Worm (Caenorhabditis elegans) whole organism, L2 larva: ENCODE data around the gene F58F6.5.
A peak's percentile ranks its signal among the peaks of the same experiment; 100 is the strongest.

ENCODE experiments used
- F13H6.1 ChIP-seq: sonication (generic microtip); optimal IDR thresholded peaks from 2 replicates; lab custom pipeline; 2016; ENCODE audit warnings: missing genetic modification characterization, missing compliant biosample characterization
- R02D3.7 ChIP-seq: fragments of 150-350 bp; optimal IDR thresholded peaks from 2 replicates; lab custom pipeline; 2014; ENCODE audit warnings: missing biosample characterization, missing genetic modification characterization
- Y55F3AM.14 ChIP-seq: fragments of 200-800 bp; sonication (Bioruptor generic); optimal IDR thresholded peaks from 2 replicates; lab custom pipeline; 2018; ENCODE audit warnings: mild to moderate bottlenecking, missing genetic modification characterization, missing compliant biosample characterization
- ZK546.5 ChIP-seq: sonication (generic microtip); optimal IDR thresholded peaks from 2 replicates; lab custom pipeline; 2017; ENCODE audit warnings: missing biosample characterization, missing genetic modification characterization
- ama-1 ChIP-seq: fragments of 150-350 bp; optimal IDR thresholded peaks from 2 replicates; lab custom pipeline; 2018; ENCODE audit warnings: inconsistent platforms
- blmp-1 ChIP-seq: sonication (generic microtip); optimal IDR thresholded peaks from 2 replicates; lab custom pipeline; 2017; ENCODE audit warnings: missing genetic modification characterization, mild to moderate bottlenecking, missing compliant biosample characterization, antibody characterized with exemption, moderate library complexity; ENCODE audit not compliant: insufficient read depth
- ceh-16 ChIP-seq: fragments of 150-350 bp; optimal IDR thresholded peaks from 2 replicates; lab custom pipeline; 2014; ENCODE audit warnings: missing biosample characterization, missing genetic modification characterization
- ceh-82 ChIP-seq: fragments of 150-350 bp; optimal IDR thresholded peaks from 2 replicates; lab custom pipeline; 2014; ENCODE audit warnings: missing biosample characterization, missing genetic modification characterization
- crh-2 ChIP-seq: sonication (generic microtip); optimal IDR thresholded peaks from 2 replicates; lab custom pipeline; 2017; ENCODE audit warnings: missing biosample characterization, missing genetic modification characterization
- egl-27 ChIP-seq: sonication (generic microtip); optimal IDR thresholded peaks from 3 replicates; lab custom pipeline; 2017; ENCODE audit warnings: missing biosample characterization, missing genetic modification reagents, missing genetic modification characterization
- fos-1 ChIP-seq: fragments of 150-350 bp; optimal IDR thresholded peaks from 2 replicates; lab custom pipeline; 2014; ENCODE audit warnings: missing biosample characterization, missing genetic modification characterization
- gmeb-1 ChIP-seq: fragments of 150-350 bp; optimal IDR thresholded peaks from 2 replicates; lab custom pipeline; 2014; ENCODE audit warnings: missing biosample characterization, missing genetic modification characterization
- lin-11 ChIP-seq: fragments of 150-350 bp; sonication (generic microtip); optimal IDR thresholded peaks from 2 replicates; lab custom pipeline; 2014; ENCODE audit warnings: missing biosample characterization, missing genetic modification characterization, inconsistent platforms, mixed read lengths
- lin-13 ChIP-seq: fragments of 150-350 bp; optimal IDR thresholded peaks from 2 replicates; lab custom pipeline; 2014; ENCODE audit warnings: missing biosample characterization, missing genetic modification reagents, missing genetic modification characterization
- lsy-2 ChIP-seq, 2 experiments: fragments of 150-350 bp in 1 of 2; sonication (generic microtip) in 1 of 2; optimal IDR thresholded peaks; 2 replicates each; lab custom pipeline; 2014 to 2017; ENCODE audit warnings: missing biosample characterization in 2 of 2, missing genetic modification characterization in 2 of 2
- mbf-1 ChIP-seq: sonication (generic microtip); optimal IDR thresholded peaks from 2 replicates; lab custom pipeline; 2017; ENCODE audit warnings: missing biosample characterization, missing genetic modification characterization
- mdl-1 ChIP-seq, 2 experiments: fragments of 150-350 bp in 1 of 2; sonication (generic microtip) in 1 of 2; optimal IDR thresholded peaks; 2 replicates each; lab custom pipeline; 2017; ENCODE audit warnings: missing biosample characterization in 2 of 2, missing genetic modification characterization in 2 of 2
- nhr-10 ChIP-seq: sonication (generic microtip); optimal IDR thresholded peaks from 2 replicates; lab custom pipeline; 2017; ENCODE audit warnings: missing biosample characterization, missing genetic modification characterization
- nhr-11 ChIP-seq: fragments of 150-350 bp; optimal IDR thresholded peaks from 2 replicates; lab custom pipeline; 2014; ENCODE audit warnings: missing biosample characterization, missing genetic modification characterization
- nhr-129 ChIP-seq: fragments of 150-350 bp; optimal IDR thresholded peaks from 2 replicates; lab custom pipeline; 2014; ENCODE audit warnings: missing biosample characterization, missing genetic modification characterization
- nhr-21 ChIP-seq: fragments of 150-350 bp; optimal IDR thresholded peaks from 2 replicates; lab custom pipeline; 2014; ENCODE audit warnings: missing biosample characterization, missing genetic modification characterization
- nhr-23 ChIP-seq: fragments of 150-350 bp; optimal IDR thresholded peaks from 2 replicates; lab custom pipeline; 2014; ENCODE audit warnings: missing biosample characterization, missing genetic modification reagents, missing genetic modification characterization
- nhr-237 ChIP-seq: fragments of 150-350 bp; optimal IDR thresholded peaks from 2 replicates; lab custom pipeline; 2014; ENCODE audit warnings: missing biosample characterization, missing genetic modification characterization
- nhr-25 ChIP-seq: fragments of 150-350 bp; sonication (generic microtip); optimal IDR thresholded peaks from 3 replicates; lab custom pipeline; 2014; ENCODE audit warnings: missing biosample characterization, missing genetic modification characterization
- peb-1 ChIP-seq: fragments of 150-350 bp; optimal IDR thresholded peaks from 2 replicates; lab custom pipeline; 2014; ENCODE audit warnings: missing biosample characterization, missing genetic modification characterization
- skn-1 ChIP-seq: sonication (generic microtip); optimal IDR thresholded peaks from 2 replicates; lab custom pipeline; 2017; ENCODE audit warnings: missing biosample characterization, missing genetic modification characterization
- sma-3 ChIP-seq: sonication (generic microtip); optimal IDR thresholded peaks from 2 replicates; lab custom pipeline; 2016; ENCODE audit warnings: missing genetic modification reagents, missing genetic modification characterization, missing compliant biosample characterization
- sma-9 ChIP-seq, 2 experiments: fragments of 150-350 bp in 1 of 2; sonication (generic microtip) in 1 of 2; optimal IDR thresholded peaks; 2 replicates each; lab custom pipeline; 2014 to 2016; ENCODE audit warnings: missing genetic modification characterization in 2 of 2, mild to moderate bottlenecking in 1 of 2, missing biosample characterization in 1 of 2, missing compliant biosample characterization in 1 of 2, missing genetic modification reagents in 1 of 2, moderate library complexity in 1 of 2
- unc-39 ChIP-seq: fragments of 150-350 bp; optimal IDR thresholded peaks from 2 replicates; lab custom pipeline; 2014; ENCODE audit warnings: missing biosample characterization, missing genetic modification characterization
- unc-55 ChIP-seq: fragments of 150-350 bp; sonication (generic microtip); optimal IDR thresholded peaks from 3 replicates; lab custom pipeline; 2014; ENCODE audit warnings: missing biosample characterization, missing genetic modification reagents, missing genetic modification characterization
- zag-1 ChIP-seq: fragments of 150-350 bp; optimal IDR thresholded peaks from 2 replicates; lab custom pipeline; 2014; ENCODE audit warnings: missing biosample characterization, missing genetic modification characterization
- ztf-11 ChIP-seq: sonication (generic microtip); optimal IDR thresholded peaks from 2 replicates; lab custom pipeline; 2017; ENCODE audit warnings: missing biosample characterization, missing genetic modification characterization
- ztf-4 ChIP-seq: fragments of 150-350 bp; optimal IDR thresholded peaks from 2 replicates; lab custom pipeline; 2014; ENCODE audit warnings: missing biosample characterization, missing genetic modification characterization

Gene F58F6.5

ce11 chrIV:1380350-1380749, 36.9 kb downstream of the F58F6.5 start:
- no peak for TF ChIP-seq nhr-237 (tag; lab: Kevin White, UChicago)

DNA sequence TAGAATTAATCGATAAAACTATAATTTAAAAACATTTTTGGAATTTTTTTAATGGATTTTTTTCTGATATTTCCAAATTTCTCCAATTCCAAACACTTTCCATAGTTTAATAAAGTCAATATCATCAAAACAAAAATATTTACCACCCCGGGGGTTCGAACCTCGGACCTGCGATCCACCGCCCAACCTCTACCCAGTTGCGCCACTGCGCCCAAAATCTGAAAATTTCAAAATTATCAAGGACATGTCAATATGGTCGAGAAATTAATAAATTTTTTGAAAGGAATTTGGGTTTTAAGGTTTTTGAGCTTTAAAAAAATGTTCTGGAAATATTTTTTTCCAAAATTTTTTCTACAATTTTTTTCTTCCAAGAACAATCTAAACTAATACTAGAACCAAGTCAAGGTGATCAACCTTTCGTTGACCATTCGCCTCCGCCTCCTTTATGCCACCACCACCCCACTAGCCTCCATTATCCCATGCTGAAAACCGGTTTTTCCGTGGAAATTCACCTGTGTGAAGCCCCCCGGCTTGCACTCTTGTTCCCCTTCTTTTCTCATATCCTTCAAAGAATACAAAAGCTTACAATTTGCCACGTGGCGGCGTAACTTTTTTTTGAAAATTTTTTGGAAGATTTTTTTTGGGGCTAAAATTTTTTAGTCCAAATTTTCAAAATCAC, 38.3 kb downstream of the F58F6.5 start:
- TF ChIP-seq nhr-25 (tag; lab: Kevin White, UChicago) = peak; percentile 8
- no peak for TF ChIP-seq skn-1
- no peak for TF ChIP-seq F13H6.1
- TF ChIP-seq ZK546.5 (tag; lab: Kevin White, UChicago) = no peak

DNA sequence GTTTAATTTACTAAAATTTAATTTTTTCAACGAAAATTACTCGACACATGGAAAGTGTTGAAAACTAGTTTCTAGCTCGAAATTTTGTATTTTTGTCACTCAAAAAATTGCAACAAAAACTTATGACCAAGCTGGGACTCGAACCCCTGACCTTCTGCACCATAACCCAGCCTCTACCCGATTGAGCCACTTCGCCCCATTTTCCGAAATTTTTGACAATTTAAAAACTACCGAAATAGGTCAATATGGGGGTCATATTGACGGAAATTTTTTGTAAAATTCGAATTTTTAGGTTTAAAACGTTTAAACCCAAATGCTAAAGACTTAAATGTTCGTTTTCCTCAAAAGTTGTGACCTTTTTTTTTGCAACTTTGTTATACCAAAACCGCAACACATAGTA, 42.0 kb downstream of the F58F6.5 start:
- TF ChIP-seq nhr-11 (tag; lab: Kevin White, UChicago) (no peak), blmp-1 (no peak), nhr-129 (tag; lab: Kevin White, UChicago) (no peak), egl-27 (tag; lab: Kevin White, UChicago) (no peak), crh-2 (tag; lab: Kevin White, UChicago) (no peak), mbf-1 (tag; lab: Kevin White, UChicago) (no peak), Y55F3AM.14 (GFP tag; lab: Kevin White, UChicago) (no peak), ama-1 (lab: Kevin White, UChicago) (no peak), lin-11 (no peak), peb-1 (tag; lab: Kevin White, UChicago) (no peak), ceh-16 (no peak), ceh-82 (tag; lab: Kevin White, UChicago) (no peak), ztf-4 (tag; lab: Kevin White, UChicago) (no peak), mdl-1 (tag; optimal IDR thresholded peaks at IDR 0.05; lab: Kevin White, UChicago) (no peak), ztf-11 (no peak), nhr-10 (no peak), sma-9 (GFP tag; optimal IDR thresholded peaks at IDR 0.05; lab: Kevin White, UChicago) (no peak), sma-9 (tag; optimal IDR thresholded peaks at IDR 0.05; lab: Kevin White, UChicago) (no peak)

ce11 chrIV:1385915-1386314, 42.4 kb downstream of the F58F6.5 start, which contains the start of gene nhr-41:
TSS of gene nhr-41 (plus strand) at chrIV:1386215.
- no peak for TF ChIP-seq nhr-237 (tag; lab: Kevin White, UChicago)
- no peak for TF ChIP-seq sma-3 (GFP tag; lab: Kevin White, UChicago)

- TF ChIP-seq unc-39 (tag; lab: Kevin White, UChicago) (no peak), nhr-25 (tag; lab: Kevin White, UChicago) (peak; percentile 10), R02D3.7 (tag; lab: Kevin White, UChicago) (no peak), mbf-1 (tag; lab: Kevin White, UChicago) (no peak), nhr-10 (no peak), unc-55 (GFP tag; lab: Kevin White, UChicago) (peak; percentile 42), F13H6.1 (peak; percentile 6), fos-1 (tag; lab: Kevin White, UChicago) (peak; percentile 19), nhr-23 (tag; lab: Kevin White, UChicago) (no peak), crh-2 (tag; lab: Kevin White, UChicago) (peak; percentile 9), ZK546.5 (tag; lab: Kevin White, UChicago) (no peak), lsy-2 (tag; optimal IDR thresholded peaks at IDR 0.05; lab: Kevin White, UChicago) (peak; percentile 10 to 20), zag-1 (no peak), gmeb-1 (tag; lab: Kevin White, UChicago) (peak; percentile 63), nhr-21 (tag; lab: Kevin White, UChicago) (peak; percentile 23), ceh-16 (no peak), nhr-129 (tag; lab: Kevin White, UChicago) (peak; percentile 66), lin-11 (peak; percentile 28), sma-9 (GFP tag; optimal IDR thresholded peaks at IDR 0.05; lab: Kevin White, UChicago) (peak; percentile 42), sma-9 (tag; optimal IDR thresholded peaks at IDR 0.05; lab: Kevin White, UChicago) (no peak), lin-13 (GFP tag; lab: Kevin White, UChicago) (peak; percentile 50), egl-27 (tag; lab: Kevin White, UChicago) (no peak), sma-3 (GFP tag; lab: Kevin White, UChicago) (peak; percentile 49)
These were observed 44.6 kb downstream of the F58F6.5 start for ce11 chrIV:1388079-1388478.
